Worm (Caenorhabditis elegans): Measurements from ENCODE around the gene C32C4.16.

ce11 chrV:10687601-10688000, 40.2 kb downstream of the C32C4.16 start, which contains the start of gene F29F11.20:
- TF ChIP-seq pqm-1 (tag; optimal IDR thresholded peaks at IDR 0.05) (no peak), xbp-1 (tag; optimal IDR thresholded peaks at IDR 0.05) (no peak), mep-1 (tag; optimal IDR thresholded peaks at IDR 0.05) (no peak), aly-2 (tag; optimal IDR thresholded peaks at IDR 0.05) (no peak), ceh-8 (GFP tag; optimal IDR thresholded peaks at IDR 0.05) (no peak), zag-1 (tag; optimal IDR thresholded peaks at IDR 0.05) (no peak), skn-1 (tag; optimal IDR thresholded peaks at IDR 0.05) (no peak), lin-39 (tag; optimal IDR thresholded peaks at IDR 0.05) (no peak), Y116A8C.19 (tag; optimal IDR thresholded peaks at IDR 0.05; ENCODE audit: borderline replicate concordance) (no peak), lsy-2 (tag; optimal IDR thresholded peaks at IDR 0.05) (no peak), mdl-1 (tag; optimal IDR thresholded peaks at IDR 0.05) (no peak), efl-3 (GFP tag; optimal IDR thresholded peaks at IDR 0.05) (no peak), nhr-47 (tag; optimal IDR thresholded peaks at IDR 0.05) (no peak)

All from whole organism, L1 larva.